Fruit fly (Drosophila melanogaster) Kc167 (cell line): ENCODE data around the gene Rbbp5.

Experiments
- h ChIP-seq: fragments of >200 bp; optimal IDR thresholded peaks from 3 replicates; lab custom pipeline; 2018; ENCODE audit warnings: missing external identifiers
- insv ChIP-seq: fragments of >200 bp; optimal IDR thresholded peaks from 3 replicates; lab custom pipeline; 2018; ENCODE audit warnings: missing external identifiers
- psq ChIP-seq: fragments of >200 bp; optimal IDR thresholded peaks from 2 replicates; lab custom pipeline; 2017; ENCODE audit warnings: missing external identifiers
- ttk ChIP-seq: sonication (Bioruptor generic); optimal IDR thresholded peaks from 2 replicates; lab custom pipeline; 2017; ENCODE audit warnings: missing external identifiers

DNA sequence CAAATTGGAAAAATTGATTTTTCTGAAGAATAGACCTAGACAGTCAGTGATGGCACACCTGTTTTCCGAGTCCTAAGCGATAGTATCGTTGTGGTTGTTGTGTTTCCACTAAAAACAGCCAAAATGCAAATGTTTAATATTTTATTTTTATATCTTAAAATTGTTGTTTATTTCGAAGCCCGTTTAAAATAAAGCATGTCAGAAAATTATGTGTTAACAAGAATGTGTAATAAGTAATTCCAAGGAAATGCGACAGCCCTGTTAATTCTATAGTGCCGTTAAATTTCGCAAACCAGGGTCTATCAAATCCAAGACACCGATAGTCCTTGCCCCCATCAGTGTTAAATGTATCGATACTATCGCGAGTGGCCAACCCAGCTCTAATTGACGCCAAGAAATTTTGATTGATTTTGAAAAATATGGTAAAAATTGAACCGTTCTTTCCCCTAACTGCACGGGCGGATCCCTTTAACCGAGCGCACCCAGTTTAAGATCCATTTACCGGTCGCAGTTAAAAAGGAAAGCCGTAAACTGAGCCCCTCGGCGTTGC lies 45.6 kb downstream of the Rbbp5 start, which contains the start of gene Pex23:
- TF ChIP-seq ttk (lab: Kevin White, UChicago) (no peak), psq (lab: Kevin White, UChicago) (no peak), h (lab: Kevin White, UChicago) (no peak), insv (lab: Kevin White, UChicago) (no peak)
